Fruit fly (Drosophila melanogaster): ENCODE data around the gene Saf-B.

The Saf-B gene

DNA sequence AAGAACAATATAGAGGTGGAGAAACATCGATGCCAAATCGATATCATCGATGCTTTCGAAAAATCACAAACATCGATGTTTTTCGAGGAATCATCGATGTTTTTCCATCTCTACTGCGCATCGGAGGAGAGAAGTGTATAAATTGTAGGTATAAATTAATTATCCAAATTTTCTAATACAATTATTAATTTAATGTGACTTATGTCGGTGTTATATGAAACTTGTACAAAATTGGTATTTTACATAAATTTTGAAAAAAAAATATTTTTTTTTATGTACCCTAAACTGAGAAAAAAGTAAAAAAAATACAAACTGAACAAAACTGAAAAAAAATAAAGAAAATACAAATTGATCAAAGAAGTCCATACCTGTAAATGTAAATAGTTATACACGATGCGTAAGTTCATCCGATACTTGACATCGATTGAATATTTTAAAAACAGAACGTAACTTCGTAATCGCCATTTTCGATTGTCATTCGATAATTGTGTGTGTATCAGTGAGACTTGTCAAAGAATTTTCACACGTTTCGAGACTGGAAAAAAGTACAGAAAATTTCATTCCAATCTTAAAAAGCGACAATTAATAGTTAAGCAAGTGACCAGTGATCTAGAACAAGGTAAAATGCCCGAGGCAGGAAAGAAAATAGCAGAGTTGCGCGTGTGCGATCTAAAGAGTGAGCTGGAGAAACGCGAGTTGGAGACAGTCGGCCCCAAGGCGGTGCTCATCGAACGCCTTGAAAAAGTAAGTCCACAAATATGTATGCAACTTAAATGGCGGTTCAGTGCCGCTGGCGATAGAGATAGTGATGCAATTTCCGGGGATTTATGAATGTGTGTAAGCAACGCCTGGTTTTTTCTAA, at the start of gene Saf-B, which contains the start of gene CG5808:
Saf-B (plus strand) TSS at position 472 of the 862 bp plus-strand sequence.
CG5808 (minus strand) TSS at position 15 of the 862 bp plus-strand sequence.
- no peak for TF ChIP-seq noc (tag; optimal IDR thresholded peaks at IDR 0.05)

DNA sequence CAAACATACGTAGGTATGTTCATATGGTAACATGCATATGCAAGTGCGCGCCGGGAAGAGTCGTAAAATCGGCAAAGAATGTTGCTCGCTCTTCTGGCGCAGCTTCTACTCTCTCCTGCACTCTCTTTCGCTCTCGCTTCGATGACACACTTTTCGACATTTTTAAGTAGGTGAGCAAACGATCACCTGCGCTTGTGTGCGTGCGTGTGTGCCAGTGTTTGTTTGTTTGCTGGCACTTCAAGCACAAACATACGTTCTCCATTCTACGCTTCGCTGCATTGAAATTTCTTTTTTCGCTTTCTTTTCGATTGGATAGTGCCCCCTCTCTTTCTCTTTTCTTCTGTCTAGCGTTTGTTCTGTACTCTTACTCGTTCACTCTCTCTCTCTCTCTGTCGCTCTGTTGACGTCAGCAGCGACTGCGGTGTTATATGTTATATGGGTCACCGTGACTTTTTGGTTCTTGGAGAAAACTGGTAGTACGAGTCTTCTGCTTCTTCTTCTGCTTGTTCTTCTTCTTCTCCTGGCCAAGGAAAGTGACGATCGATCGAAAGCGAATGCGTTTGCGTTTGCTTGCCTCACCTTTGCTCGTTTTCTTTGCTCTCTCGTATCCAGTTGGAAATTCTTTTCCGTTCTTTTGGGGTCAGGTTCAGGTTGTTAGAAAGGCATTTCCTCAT, 49.5 kb upstream of the Saf-B start:
- TF ChIP-seq noc (tag; optimal IDR thresholded peaks at IDR 0.05), result no peak

DNA sequence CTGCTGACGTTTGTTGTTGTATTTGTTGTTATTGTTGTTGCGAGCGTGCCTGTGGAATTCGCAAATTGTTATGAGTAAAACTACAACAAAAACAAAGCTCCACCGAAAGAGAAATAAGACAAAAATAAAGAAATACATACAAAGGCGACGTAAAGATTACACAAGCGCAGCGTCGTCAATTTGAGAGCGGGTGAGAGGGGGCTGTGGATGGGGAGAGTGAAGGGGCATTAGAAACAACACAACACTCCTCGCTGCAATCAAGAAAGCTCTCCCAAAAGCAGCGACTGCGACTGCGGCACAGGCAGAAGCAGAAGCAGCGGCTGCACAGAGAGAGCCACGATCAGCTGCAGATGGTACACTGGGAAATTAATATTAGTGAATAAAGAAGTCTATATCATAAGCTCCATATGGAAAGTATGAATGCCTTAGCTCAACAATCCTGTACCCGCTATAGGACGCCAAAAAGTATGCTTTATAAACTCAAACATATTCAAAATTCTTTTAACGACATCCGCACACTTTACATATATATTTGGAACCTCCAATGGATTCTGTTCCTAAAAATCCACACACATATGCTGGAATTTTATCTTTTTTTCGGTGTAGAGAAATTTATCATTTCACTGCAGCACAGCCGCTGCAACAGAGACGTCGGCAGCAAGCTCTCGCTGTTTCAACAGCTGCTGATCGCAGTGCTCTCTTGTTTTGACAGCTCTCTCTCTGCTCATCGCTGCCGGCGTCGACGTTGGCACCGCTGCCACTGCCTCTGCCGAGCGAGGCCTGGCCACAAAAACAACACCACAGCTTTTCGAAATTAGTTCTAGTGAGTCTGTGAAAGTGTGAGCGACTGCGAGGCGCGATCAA, 48.5 kb upstream of the Saf-B start, which contains the start of gene CG13631:
CG13631 (plus strand) TSS at position 814 of the 864 bp plus-strand sequence.
- peak; percentile 32 for TF ChIP-seq noc (tag; optimal IDR thresholded peaks at IDR 0.05)

DNA sequence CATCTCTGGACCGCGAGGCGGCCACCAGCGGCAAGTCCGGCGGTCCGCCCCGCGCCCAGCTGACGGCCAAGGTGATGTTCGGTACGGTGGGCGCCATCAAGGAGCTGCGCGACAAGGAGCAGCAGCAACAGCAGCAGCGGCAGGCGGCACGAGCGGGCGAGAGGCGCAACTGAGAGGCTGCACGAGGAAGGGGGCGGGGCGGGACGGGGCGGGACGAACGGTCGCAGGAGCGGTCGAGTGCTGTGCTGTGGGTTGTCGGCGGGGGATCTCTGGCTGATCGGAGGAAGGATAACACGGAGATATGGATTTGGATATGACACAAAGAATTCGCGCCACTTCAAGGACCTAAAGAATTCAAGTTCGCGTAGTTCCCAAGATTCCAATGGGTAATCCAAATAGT, 47.7 kb upstream of the Saf-B start:
- TF ChIP-seq noc (tag; optimal IDR thresholded peaks at IDR 0.05), result no peak

DNA sequence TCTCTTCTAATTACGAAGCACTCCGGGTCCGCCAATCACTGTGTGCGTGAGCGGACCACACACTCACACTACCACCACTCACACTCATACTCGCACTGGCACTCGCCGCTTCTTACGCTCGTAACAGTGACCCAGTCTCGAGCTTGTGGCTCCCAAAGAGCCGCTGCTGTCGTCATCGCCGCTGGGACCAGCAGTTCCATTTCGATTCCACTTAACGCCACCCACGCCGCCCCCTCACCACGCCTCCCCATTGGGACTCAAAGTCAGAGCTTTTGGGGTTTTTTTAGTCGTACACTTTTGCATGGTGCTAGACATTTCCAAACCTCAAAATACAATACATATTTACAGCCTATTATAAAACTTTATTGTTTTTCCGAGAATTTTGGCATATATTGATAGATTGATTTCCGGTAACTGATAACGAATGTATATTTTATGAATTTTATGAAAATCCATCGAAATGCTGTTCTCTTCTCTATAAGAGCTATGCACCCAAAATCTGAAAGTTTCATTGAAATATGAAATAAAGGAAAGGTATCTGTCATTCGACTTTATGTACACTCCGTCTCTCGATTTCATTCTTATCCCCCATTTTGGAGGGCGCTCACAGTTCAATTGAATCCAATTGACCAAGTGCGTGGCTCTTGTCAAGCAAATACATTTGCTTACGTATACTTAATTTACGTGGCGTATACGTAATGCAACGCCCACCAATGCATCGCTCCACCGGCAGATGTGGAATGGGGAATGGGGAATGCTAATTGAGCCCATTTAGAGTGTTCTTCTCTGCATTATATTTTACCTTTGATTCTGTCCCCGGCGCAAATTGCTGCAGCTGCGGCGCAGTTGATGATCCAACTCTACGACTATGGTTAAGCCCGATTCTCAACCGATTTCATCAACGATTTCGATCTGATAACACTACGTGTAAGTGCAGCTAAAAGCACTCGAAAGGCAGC, 45.7 kb upstream of the Saf-B start, which contains the start of gene CG42331:
CG42331 (plus strand) TSS at position 909 of the 959 bp plus-strand sequence.
- peak; percentile 69 for TF ChIP-seq noc (tag; optimal IDR thresholded peaks at IDR 0.05)

DNA sequence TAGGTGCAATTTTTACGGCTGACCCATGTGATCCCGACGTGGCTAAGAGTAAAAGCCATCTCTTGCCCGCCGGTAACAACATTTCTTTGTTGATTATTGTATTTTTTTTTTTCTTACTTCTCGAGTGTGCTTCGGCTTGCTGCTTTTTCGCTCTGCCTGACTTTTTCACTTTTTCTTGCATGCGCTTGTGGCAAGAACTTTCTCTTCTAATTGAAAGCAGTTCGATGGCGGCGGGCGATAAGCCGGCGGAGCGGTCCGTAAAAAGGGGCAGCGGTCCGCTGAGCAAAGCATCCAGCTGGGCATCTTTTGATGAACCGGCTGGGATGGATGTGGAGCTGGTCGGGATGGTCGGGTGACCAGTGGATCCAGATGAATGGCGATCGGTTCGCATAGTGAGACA, 44.2 kb upstream of the Saf-B start:
- TF ChIP-seq noc (tag; optimal IDR thresholded peaks at IDR 0.05), result no peak

DNA sequence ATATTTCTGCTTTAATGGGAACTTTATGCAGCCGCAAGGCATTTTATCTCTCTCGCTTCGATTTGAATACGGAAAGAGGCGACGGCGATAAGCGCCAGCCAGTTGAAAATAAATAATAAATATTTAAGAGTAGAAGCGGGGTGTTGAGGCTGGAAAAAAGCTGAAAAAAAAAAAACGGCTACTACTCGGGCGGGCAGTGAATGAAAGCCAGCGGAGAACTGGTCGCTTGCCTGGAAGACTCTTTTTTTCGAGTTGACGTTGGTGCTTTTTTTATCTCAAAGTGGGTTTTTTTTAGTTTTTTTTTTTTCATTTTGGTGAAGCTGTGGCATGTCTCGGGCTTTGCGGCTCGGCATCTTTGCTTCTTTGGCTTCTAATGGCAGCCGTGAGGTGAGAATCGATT, 43.8 kb upstream of the Saf-B start:
- TF ChIP-seq noc (tag; optimal IDR thresholded peaks at IDR 0.05), result no peak

DNA sequence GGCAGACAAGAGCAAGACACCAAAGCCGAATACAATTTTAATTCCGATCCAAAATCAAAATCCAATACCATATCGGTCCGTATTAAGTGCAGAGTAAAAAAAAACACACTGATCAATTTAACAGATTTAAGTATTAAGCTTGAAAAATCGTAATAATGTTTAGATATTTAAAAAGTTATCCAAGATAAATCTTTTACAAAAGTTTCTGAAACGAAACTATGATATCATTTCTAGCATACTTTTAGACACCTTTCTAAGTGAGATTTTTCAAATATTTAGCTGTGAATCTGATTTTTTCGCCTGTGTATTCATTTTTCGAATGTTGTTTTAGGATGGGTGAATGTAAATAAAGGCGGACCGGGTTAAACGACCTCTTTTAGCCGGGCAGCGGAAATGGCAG, 40.2 kb upstream of the Saf-B start:
- TF ChIP-seq noc (tag; optimal IDR thresholded peaks at IDR 0.05), result no peak

DNA sequence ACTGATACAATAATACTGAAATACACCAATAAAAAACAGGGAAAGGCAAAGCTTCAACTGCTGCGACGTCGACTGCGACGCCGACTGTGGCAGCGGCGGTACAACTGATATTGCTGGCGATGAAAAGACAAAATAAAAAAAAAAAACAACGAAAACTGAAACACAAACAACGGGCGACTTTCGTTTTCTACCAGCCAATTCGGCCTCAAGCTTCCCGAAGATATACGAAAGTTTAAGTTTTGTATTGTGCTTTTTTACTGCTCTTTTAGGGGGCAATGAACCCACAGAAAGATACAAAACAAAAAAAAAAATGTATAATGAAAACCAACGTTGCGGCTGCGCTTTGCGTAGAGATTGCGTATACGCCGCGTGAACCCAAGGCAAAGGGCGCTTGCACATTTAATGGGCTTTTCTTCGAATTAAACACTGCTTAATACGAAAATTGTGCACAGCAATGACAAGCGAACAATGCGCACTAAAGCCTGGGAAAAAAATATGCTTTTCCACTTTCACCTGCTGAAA, 39.0 kb upstream of the Saf-B start:
- TF ChIP-seq noc (tag; optimal IDR thresholded peaks at IDR 0.05), result no peak

DNA sequence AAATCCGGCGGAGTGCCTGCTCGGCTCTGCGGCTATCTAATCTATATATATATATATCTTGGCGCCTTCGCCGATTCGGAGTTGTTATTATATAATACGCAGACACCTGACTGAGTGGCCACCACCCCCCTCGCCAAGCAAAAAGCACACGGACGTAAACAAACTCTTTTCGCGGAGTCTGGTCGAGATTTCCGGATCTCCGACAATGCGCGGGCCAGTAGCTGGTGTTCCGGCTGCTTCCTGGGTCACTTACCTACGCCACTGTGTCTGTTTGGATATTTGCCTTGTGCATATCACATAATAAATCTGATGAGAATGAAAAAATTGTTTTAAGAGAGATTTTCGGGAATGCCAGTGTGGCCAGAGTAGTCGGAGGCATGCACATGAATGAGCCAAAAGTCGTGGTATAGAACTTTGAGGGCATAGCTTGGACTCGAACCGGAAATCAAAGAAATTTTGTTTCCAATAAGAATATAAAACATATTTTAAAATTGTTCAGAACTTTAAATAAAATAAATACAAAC, 30.2 kb upstream of the Saf-B start, which contains the start of gene CG5805:
CG5805 (minus strand) TSS at position 380 of the 524 bp plus-strand sequence.
- TF ChIP-seq noc (tag; optimal IDR thresholded peaks at IDR 0.05), result peak; percentile 41

DNA sequence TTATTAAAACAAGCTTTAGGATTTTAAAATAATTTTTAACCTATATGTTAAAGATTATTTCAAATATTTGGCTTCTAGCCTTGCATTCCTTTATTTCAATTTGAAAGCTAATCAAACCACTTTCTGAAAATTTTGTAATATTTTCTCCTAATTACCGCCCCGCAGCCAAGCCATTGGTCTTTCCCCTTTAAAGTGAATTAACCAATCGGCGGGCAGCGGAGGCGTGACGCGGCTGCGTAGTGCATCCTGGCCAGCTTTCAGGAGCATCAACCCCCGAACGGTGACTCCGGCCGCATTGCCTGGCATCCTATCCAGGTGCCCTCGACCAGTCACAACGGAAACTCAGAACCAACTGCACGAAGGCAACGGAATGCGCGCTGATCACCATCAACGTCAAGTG, 29.5 kb upstream of the Saf-B start, which contains the start of gene Ets96B:
Ets96B (plus strand) TSS at position 321 of the 400 bp plus-strand sequence.
- TF ChIP-seq noc (tag; optimal IDR thresholded peaks at IDR 0.05), result no peak

DNA sequence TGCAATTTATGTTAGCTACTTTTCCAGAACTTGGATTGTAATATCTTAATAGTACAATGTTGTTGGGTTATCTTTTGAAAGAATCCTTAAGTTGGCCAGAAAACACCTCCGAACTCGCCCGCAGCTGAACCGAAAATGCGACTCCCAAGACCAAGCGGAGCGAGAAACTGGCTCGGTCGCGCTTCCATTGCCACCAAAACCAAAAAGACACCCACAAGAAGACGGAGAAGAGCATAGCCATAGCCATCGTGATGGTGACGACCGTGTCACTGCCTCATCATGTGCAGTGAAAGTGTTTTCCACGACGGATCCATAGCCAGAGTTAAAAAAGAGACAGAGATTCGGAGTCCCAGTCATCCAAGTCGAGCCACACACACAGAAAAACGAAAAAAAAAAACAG, 27.2 kb upstream of the Saf-B start, which contains the start of gene CG13634:
CG13634 (minus strand) TSS at position 101 of the 400 bp plus-strand sequence.
- TF ChIP-seq noc (tag; optimal IDR thresholded peaks at IDR 0.05), result no peak

DNA sequence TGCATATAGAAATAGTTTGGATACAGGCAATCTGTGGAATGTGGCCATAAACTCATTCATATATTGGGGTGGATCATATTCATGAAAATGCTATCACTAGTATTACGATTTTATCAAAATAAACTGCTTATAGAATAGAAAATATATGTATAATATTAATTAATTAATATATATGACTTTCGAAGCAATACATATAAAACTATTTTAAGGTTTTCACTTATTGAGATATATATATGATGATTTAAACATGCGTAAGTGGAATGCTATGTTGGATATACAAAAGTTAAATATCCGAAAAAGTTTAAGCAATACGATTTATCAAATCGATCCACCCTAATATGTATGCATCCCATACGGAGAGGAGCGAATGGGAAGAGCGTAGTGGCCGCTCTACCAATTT, 18.7 kb upstream of the Saf-B start:
- TF ChIP-seq noc (tag; optimal IDR thresholded peaks at IDR 0.05), result peak; percentile 57

DNA sequence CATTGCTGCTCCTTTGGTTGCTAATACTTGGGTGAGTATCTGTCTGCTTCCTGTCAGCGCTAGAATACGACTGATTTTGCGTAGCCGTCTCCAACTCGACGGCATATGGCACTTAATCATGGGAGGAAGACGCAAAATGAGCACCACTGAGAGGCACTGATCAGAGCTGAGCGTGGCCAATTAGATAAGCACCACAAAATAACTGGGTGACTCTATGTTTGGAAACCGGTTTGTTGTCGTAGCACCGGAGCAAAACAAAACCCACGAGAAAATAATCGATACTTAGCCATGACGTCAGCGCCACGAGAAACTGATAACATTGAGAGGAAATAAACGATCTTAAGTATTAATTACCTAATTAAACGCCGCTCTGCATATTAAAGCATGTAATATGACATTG, 17.8 kb upstream of the Saf-B start, which contains the start of gene Ude:
Ude (minus strand) TSS at position 166 of the 400 bp plus-strand sequence.
- no peak for TF ChIP-seq noc (tag; optimal IDR thresholded peaks at IDR 0.05)
